Fruit fly (Drosophila melanogaster) whole organism, embryonic: ENCODE results near the gene kra.

Experiments
- Atf-2 ChIP-seq: fragments of 200-800 bp; sonication (Bioruptor generic); optimal IDR thresholded peaks from 2 replicates; lab custom pipeline; 2016; ENCODE audit warnings: missing biosample characterization, missing genetic modification characterization
- Awh ChIP-seq: fragments of 200-800 bp; sonication (Bioruptor generic); IDR thresholded peaks from 2 replicates; pipeline ENCODE4, ENCODE4 v1.3.6; 2022; ENCODE audit warnings: missing biosample characterization, missing genetic modification characterization
- BtbVII ChIP-seq: fragments of 200-800 bp; sonication (Bioruptor generic); optimal IDR thresholded peaks from 3 replicates; lab custom pipeline; 2017; ENCODE audit warnings: missing biosample characterization, mild to moderate bottlenecking, missing genetic modification characterization
- CG11723 ChIP-seq: fragments of 200-800 bp; sonication (Bioruptor generic); optimal IDR thresholded peaks from 2 replicates; lab custom pipeline; 2017; ENCODE audit warnings: missing biosample characterization, mild to moderate bottlenecking, missing genetic modification characterization
- CG12071 ChIP-seq: fragments of 200-800 bp; sonication (Bioruptor generic); optimal IDR thresholded peaks from 3 replicates; lab custom pipeline; 2018; ENCODE audit warnings: missing biosample characterization, mild to moderate bottlenecking, missing genetic modification characterization
- CG12744 ChIP-seq: fragments of 200-800 bp; sonication (Bioruptor generic); optimal IDR thresholded peaks from 2 replicates; lab custom pipeline; 2016; ENCODE audit warnings: missing biosample characterization, missing genetic modification characterization
- CG12769 ChIP-seq: fragments of 200-800 bp; sonication (Bioruptor generic); optimal IDR thresholded peaks from 2 replicates; lab custom pipeline; 2019; ENCODE audit warnings: missing biosample characterization, mild to moderate bottlenecking, missing genetic modification characterization, moderate library complexity
- CG13624 ChIP-seq: fragments of 200-800 bp; sonication (Bioruptor generic); optimal IDR thresholded peaks from 2 replicates; lab custom pipeline; 2016; ENCODE audit warnings: missing biosample characterization, missing genetic modification characterization
- CG14050 ChIP-seq: fragments of 200-800 bp; sonication (Bioruptor generic); IDR thresholded peaks from 3 replicates; pipeline ENCODE4 v1.3.6; 2022; ENCODE audit warnings: missing biosample characterization, missing genetic modification characterization
- CG15269 ChIP-seq: fragments of 200-800 bp; sonication (Bioruptor generic); optimal IDR thresholded peaks from 2 replicates; lab custom pipeline; 2018; ENCODE audit warnings: missing biosample characterization, mild to moderate bottlenecking, missing genetic modification characterization, moderate library complexity
- CG15601 ChIP-seq: fragments of 200-800 bp; sonication (Bioruptor generic); optimal IDR thresholded peaks from 3 replicates; lab custom pipeline; 2019; ENCODE audit warnings: missing biosample characterization, mild to moderate bottlenecking, missing genetic modification characterization, moderate library complexity
- CG17385 ChIP-seq: fragments of 200-800 bp; sonication (Bioruptor generic); optimal IDR thresholded peaks from 3 replicates; lab custom pipeline; 2018; ENCODE audit warnings: missing biosample characterization, mild to moderate bottlenecking, missing genetic modification characterization
- CG18262 ChIP-seq: fragments of 200-800 bp; optimal IDR thresholded peaks from 3 replicates; lab custom pipeline; 2019; ENCODE audit warnings: missing biosample characterization, mild to moderate bottlenecking, missing genetic modification characterization, moderate library complexity
- CG3838 ChIP-seq: fragments of 200-800 bp; sonication (Bioruptor generic); optimal IDR thresholded peaks from 3 replicates; lab custom pipeline; 2016; ENCODE audit warnings: missing biosample characterization, missing genetic modification characterization
- CG42726 ChIP-seq: fragments of 200-800 bp; sonication (Bioruptor generic); IDR thresholded peaks from 2 replicates; pipeline ENCODE4 v1.3.6; 2022; ENCODE audit warnings: missing biosample characterization, missing genetic modification characterization; ENCODE audit not compliant: partially characterized antibody
- CG4328 ChIP-seq: fragments of 200-800 bp; sonication (Bioruptor generic); optimal IDR thresholded peaks from 3 replicates; lab custom pipeline; 2017; ENCODE audit warnings: missing biosample characterization, missing genetic modification reagents, missing genetic modification characterization
- CG4617 ChIP-seq: fragments of 200-800 bp; sonication (Bioruptor generic); optimal IDR thresholded peaks from 3 replicates; lab custom pipeline; 2016; ENCODE audit warnings: missing biosample characterization, missing genetic modification characterization, borderline replicate concordance
- CG6683 ChIP-seq: fragments of 200-800 bp; sonication (Bioruptor generic); optimal IDR thresholded peaks from 2 replicates; lab custom pipeline; 2017; ENCODE audit warnings: missing biosample characterization, mild to moderate bottlenecking, missing genetic modification characterization, missing genetic modification reagents
- CG6689 ChIP-seq: fragments of 200-800 bp; sonication (Bioruptor generic); IDR thresholded peaks from 2 replicates; pipeline ENCODE4 v1.3.6; 2022; ENCODE audit warnings: missing biosample characterization, missing genetic modification characterization
- CG6791 ChIP-seq: fragments of 200-800 bp; sonication (Bioruptor generic); IDR thresholded peaks from 3 replicates; pipeline ENCODE4 v1.3.6; 2022; ENCODE audit warnings: missing biosample characterization, missing genetic modification characterization; ENCODE audit not compliant: partially characterized antibody
- CG7987 ChIP-seq: fragments of 200-800 bp; sonication (Bioruptor generic); optimal IDR thresholded peaks from 2 replicates; lab custom pipeline; 2018; ENCODE audit warnings: missing biosample characterization, mild to moderate bottlenecking, missing genetic modification characterization, moderate library complexity
- CG8089 ChIP-seq: fragments of 200-800 bp; sonication (Bioruptor generic); optimal IDR thresholded peaks from 3 replicates; lab custom pipeline; 2016; ENCODE audit warnings: missing biosample characterization, missing genetic modification characterization
- CG9797 ChIP-seq: fragments of 200-800 bp; sonication (Bioruptor generic); optimal IDR thresholded peaks from 3 replicates; lab custom pipeline; 2018; ENCODE audit warnings: missing biosample characterization, mild to moderate bottlenecking, missing genetic modification characterization
- Dp ChIP-seq: fragments of 200-800 bp; sonication (Bioruptor generic); optimal IDR thresholded peaks from 2 replicates; lab custom pipeline; 2018; ENCODE audit warnings: missing biosample characterization, mild to moderate bottlenecking, missing genetic modification characterization, moderate library complexity
- Dref ChIP-seq: fragments of 200-800 bp; sonication (Bioruptor generic); IDR thresholded peaks from 2 replicates; pipeline ENCODE4 v1.3.6; 2022; ENCODE audit warnings: missing biosample characterization, missing genetic modification characterization
- Ets65A ChIP-seq: fragments of 200-800 bp; sonication (Bioruptor generic); peaks from one replicate; lab custom pipeline; 2016; ENCODE audit warnings: missing biosample characterization, missing genetic modification characterization
- H2.0 ChIP-seq: fragments of 200-800 bp; sonication (Bioruptor generic); IDR thresholded peaks from 2 replicates; pipeline ENCODE4 v1.3.6; 2022; ENCODE audit warnings: missing biosample characterization, missing genetic modification characterization
- Hr51 ChIP-seq, 2 experiments: fragments of 200-800 bp; sonication (Bioruptor generic); optimal IDR thresholded peaks; 2 replicates in 1 of 2; 3 replicates in 1 of 2; lab custom pipeline; 2016 to 2018; ENCODE audit warnings: missing biosample characterization in 2 of 2, missing genetic modification characterization in 2 of 2, mild to moderate bottlenecking in 1 of 2, moderate library complexity in 1 of 2
- Hsf ChIP-seq: fragments of 200-800 bp; sonication (Bioruptor generic); optimal IDR thresholded peaks from 3 replicates; lab custom pipeline; 2016; ENCODE audit warnings: missing biosample characterization, missing genetic modification characterization
- Meics ChIP-seq: fragments of 200-800 bp; sonication (Bioruptor generic); optimal IDR thresholded peaks from 2 replicates; lab custom pipeline; 2017; ENCODE audit warnings: missing biosample characterization, mild to moderate bottlenecking, missing genetic modification characterization
- Mes4 ChIP-seq: fragments of 200-800 bp; sonication (Bioruptor generic); optimal IDR thresholded peaks from 2 replicates; lab custom pipeline; 2016; ENCODE audit warnings: missing biosample characterization, missing genetic modification characterization
- Nf-YA ChIP-seq: fragments of 200-800 bp; sonication (Bioruptor generic); IDR thresholded peaks from 2 replicates; pipeline ENCODE4 v1.3.6; 2022; ENCODE audit warnings: missing biosample characterization, missing genetic modification characterization
- Stat92E ChIP-seq, 3 experiments: fragments of >200 bp in 2 of 3; fragments of 200-800 bp in 1 of 3; sonication (Bioruptor generic) in 1 of 3; optimal IDR thresholded peaks; 2 replicates each; lab custom pipeline; 2017 to 2019; ENCODE audit warnings: missing biosample characterization in 3 of 3, missing genetic modification characterization in 3 of 3, mild to moderate bottlenecking in 1 of 3, moderate library complexity in 1 of 3
- Trl ChIP-seq, 3 experiments: fragments of >200 bp in 2 of 3; fragments of 200-800 bp in 1 of 3; sonication (Bioruptor generic) in 1 of 3; optimal IDR thresholded peaks; 2 replicates in 1 of 3; 3 replicates in 2 of 3; lab custom pipeline; 2016 to 2017; ENCODE audit warnings: missing biosample characterization in 1 of 3, missing genetic modification characterization in 1 of 3
- az2 ChIP-seq: fragments of 200-800 bp; sonication (Bioruptor generic); optimal IDR thresholded peaks from 3 replicates; lab custom pipeline; 2016; ENCODE audit warnings: missing biosample characterization, missing genetic modification characterization
- bowl ChIP-seq: fragments of 200-800 bp; sonication (Bioruptor generic); IDR thresholded peaks from 2 replicates; pipeline ENCODE4 v1.3.6; 2022; ENCODE audit warnings: missing biosample characterization, missing genetic modification characterization
- chinmo ChIP-seq: fragments of 200-800 bp; sonication (Bioruptor generic); IDR thresholded peaks from 4 replicates; pipeline ENCODE4 v1.3.6; 2022; ENCODE audit warnings: missing biosample characterization, missing genetic modification characterization; ENCODE audit not compliant: partially characterized antibody
- dati ChIP-seq: fragments of 200-800 bp; sonication (Bioruptor generic); IDR thresholded peaks from 2 replicates; pipeline ENCODE4 v1.3.6; 2022; ENCODE audit warnings: missing biosample characterization, missing genetic modification characterization
- grn ChIP-seq: fragments of 200-800 bp; sonication (Bioruptor generic); optimal IDR thresholded peaks from 3 replicates; lab custom pipeline; 2017; ENCODE audit warnings: missing biosample characterization, missing genetic modification characterization
- hbn ChIP-seq: fragments of 200-800 bp; sonication (Bioruptor generic); IDR thresholded peaks from 2 replicates; pipeline ENCODE4 v1.3.6; 2022; ENCODE audit warnings: missing biosample characterization, missing genetic modification characterization; ENCODE audit not compliant: partially characterized antibody
- knrl ChIP-seq: fragments of 200-800 bp; sonication (Bioruptor generic); IDR thresholded peaks from 3 replicates; pipeline ENCODE4 v1.3.6; 2022; ENCODE audit warnings: missing biosample characterization, missing genetic modification characterization; ENCODE audit not compliant: partially characterized antibody
- nau ChIP-seq: fragments of 200-800 bp; sonication (Bioruptor generic); optimal IDR thresholded peaks from 3 replicates; lab custom pipeline; 2017; ENCODE audit warnings: missing biosample characterization, mild to moderate bottlenecking, missing genetic modification characterization, missing genetic modification reagents
- oc ChIP-seq: fragments of 200-800 bp; sonication (Bioruptor generic); optimal IDR thresholded peaks from 2 replicates; lab custom pipeline; 2018; ENCODE audit warnings: missing biosample characterization, mild to moderate bottlenecking, missing genetic modification characterization, moderate library complexity
- pho ChIP-seq: fragments of 200-800 bp; sonication (Bioruptor generic); optimal IDR thresholded peaks from 2 replicates; lab custom pipeline; 2016; ENCODE audit warnings: missing biosample characterization, missing genetic modification characterization
- pnt ChIP-seq: fragments of 200-800 bp; sonication (Bioruptor generic); optimal IDR thresholded peaks from 3 replicates; lab custom pipeline; 2016; ENCODE audit warnings: missing biosample characterization, missing genetic modification characterization
- shn ChIP-seq: fragments of 200-800 bp; sonication (Bioruptor generic); optimal IDR thresholded peaks from 3 replicates; lab custom pipeline; 2016; ENCODE audit warnings: missing biosample characterization, missing genetic modification characterization
- sima ChIP-seq: fragments of 200-800 bp; sonication (Bioruptor generic); optimal IDR thresholded peaks from 2 replicates; lab custom pipeline; 2016; ENCODE audit warnings: missing biosample characterization, missing genetic modification characterization
- trem ChIP-seq: fragments of 200-800 bp; optimal IDR thresholded peaks from 3 replicates; lab custom pipeline; 2019; ENCODE audit warnings: missing biosample characterization, mild to moderate bottlenecking, missing genetic modification characterization, moderate library complexity
- vfl ChIP-seq: fragments of 200-800 bp; sonication (Bioruptor generic); optimal IDR thresholded peaks from 2 replicates; lab custom pipeline; 2016; ENCODE audit warnings: missing biosample characterization, missing genetic modification characterization

Gene kra

dm6 chr3R:5591398-5591853, 9.5 kb downstream of the kra start, which contains the start of the genes noi and Vha26 (continued):
- TF ChIP-seq Awh (GFP tag; lab: Robert Waterston, UW), result no peak
- TF ChIP-seq CG7987, result no peak
- peak; percentile 53 for TF ChIP-seq CG4617
- no peak for TF ChIP-seq CG11723 (GFP tag; lab: Kevin White, UChicago)
- TF ChIP-seq Meics, result peak; percentile 2
- TF ChIP-seq Hsf (GFP tag; lab: Kevin White, UChicago), result peak; percentile 38
- peak; percentile 34; the same call in 1 of the 2 replicates for TF ChIP-seq CG6689
- no peak for TF ChIP-seq CG4328 (GFP tag; lab: Kevin White, UChicago)
- no peak for TF ChIP-seq CG3838 (GFP tag; lab: Kevin White, UChicago)
- TF ChIP-seq CG14050 (GFP tag; lab: Robert Waterston, UW), result no peak
- peak in 1 of 2 experiments; percentile 48 for TF ChIP-seq Hr51 (GFP tag; optimal IDR thresholded peaks at IDR 0.05; lab: Kevin White, UChicago)
- no peak for TF ChIP-seq pnt (GFP tag; lab: Kevin White, UChicago)
- no peak for TF ChIP-seq Nf-YA (GFP tag; lab: Robert Waterston, UW)
- peak; percentile 32 for TF ChIP-seq Dp (GFP tag; lab: Kevin White, UChicago)
- peak; percentile 86 for TF ChIP-seq CG9797
- TF ChIP-seq CG12071, result no peak
- TF ChIP-seq grn, result no peak
- no peak for TF ChIP-seq CG12769
- no peak for TF ChIP-seq Trl (optimal IDR thresholded peaks at IDR 0.05; lab: Kevin White, UChicago)
- TF ChIP-seq Trl (GFP tag; optimal IDR thresholded peaks at IDR 0.05; lab: Kevin White, UChicago), result no peak
- no peak for TF ChIP-seq bowl (GFP tag; lab: Robert Waterston, UW)
- TF ChIP-seq shn, result peak; percentile 20
- 0 out of 4 replicates have a peak, but pooled peaks have one; percentile 60 for TF ChIP-seq chinmo (GFP tag; lab: Robert Waterston, UW)
- no peak for TF ChIP-seq CG15269 (tag; lab: Kevin White, UChicago)
- peak; percentile 91 for TF ChIP-seq trem (tag; lab: Kevin White, UChicago)
- TF ChIP-seq oc (tag; lab: Kevin White, UChicago), result no peak
- TF ChIP-seq knrl (GFP tag; lab: Robert Waterston, UW), result peak; percentile 74
- no peak for TF ChIP-seq Atf-2 (GFP tag; lab: Kevin White, UChicago)
- no peak for TF ChIP-seq H2.0 (GFP tag; lab: Robert Waterston, UW)
- TF ChIP-seq CG17385 (GFP tag; lab: Kevin White, UChicago), result no peak
- TF ChIP-seq vfl (GFP tag; lab: Kevin White, UChicago), result no peak
- no peak for TF ChIP-seq CG42726 (GFP tag; lab: Robert Waterston, UW)
- TF ChIP-seq nau (GFP tag; lab: Kevin White, UChicago), result no peak
- TF ChIP-seq CG6791 (GFP tag; lab: Robert Waterston, UW), result peak; percentile 55; the same call in 1 of the 3 replicates
- peak; percentile 19 for TF ChIP-seq CG12744
- TF ChIP-seq Mes4 (GFP tag; lab: Kevin White, UChicago), result peak; percentile 31
- no peak for TF ChIP-seq CG8089 (GFP tag; lab: Kevin White, UChicago)
- TF ChIP-seq dati (GFP tag; lab: Robert Waterston, UW), result no peak
- TF ChIP-seq hbn (GFP tag; lab: Robert Waterston, UW), result 0 out of 2 replicates have a peak, but pooled peaks have one; percentile 27
- no peak for TF ChIP-seq BtbVII (GFP tag; lab: Kevin White, UChicago)
- TF ChIP-seq CG18262 (tag; lab: Kevin White, UChicago), result peak; percentile 37
- peak; percentile 93 for TF ChIP-seq Ets65A (GFP tag; lab: Kevin White, UChicago)
- TF ChIP-seq pho, result peak; percentile 26
- TF ChIP-seq Dref (GFP tag; lab: Robert Waterston, UW), result peak; percentile 73
- TF ChIP-seq CG15601 (tag; lab: Kevin White, UChicago), result peak; percentile 68
- no peak for TF ChIP-seq CG6683 (GFP tag; lab: Kevin White, UChicago)
- TF ChIP-seq sima (GFP tag; lab: Kevin White, UChicago), result no peak
- peak; percentile 33 for TF ChIP-seq CG13624
- TF ChIP-seq az2 (GFP tag; lab: Kevin White, UChicago), result peak; percentile 3
- peak in 1 of 3 experiments; percentile 50 for TF ChIP-seq Stat92E (GFP tag; optimal IDR thresholded peaks at IDR 0.05; lab: Kevin White, UChicago)
